Worm (Caenorhabditis elegans) whole organism, L3 larva: Measurements from ENCODE around the gene clec-180.

ENCODE experiments used
- R02D3.7 ChIP-seq: fragments of 150-350 bp; optimal IDR thresholded peaks from 2 replicates; lab custom pipeline; 2014; ENCODE audit warnings: missing biosample characterization, missing genetic modification characterization
- ZK546.5 ChIP-seq: sonication (generic microtip); optimal IDR thresholded peaks from 2 replicates; lab custom pipeline; 2017; ENCODE audit warnings: missing biosample characterization, missing genetic modification characterization
- aly-2 ChIP-seq: fragments of 150-350 bp; optimal IDR thresholded peaks from 2 replicates; lab custom pipeline; 2014; ENCODE audit warnings: missing biosample characterization, missing genetic modification characterization
- ama-1 ChIP-seq: fragments of 150-350 bp; optimal IDR thresholded peaks from 2 replicates; lab custom pipeline; 2018
- ceh-16 ChIP-seq: sonication (generic microtip); optimal IDR thresholded peaks from 2 replicates; lab custom pipeline; 2017; ENCODE audit warnings: missing biosample characterization, missing genetic modification characterization
- ceh-28 ChIP-seq: fragments of 150-350 bp; optimal IDR thresholded peaks from 2 replicates; lab custom pipeline; 2014; ENCODE audit warnings: missing biosample characterization, missing genetic modification reagents, missing genetic modification characterization
- ceh-82 ChIP-seq: fragments of 150-350 bp; optimal IDR thresholded peaks from 2 replicates; lab custom pipeline; 2014; ENCODE audit warnings: missing biosample characterization, missing genetic modification characterization
- ceh-9 ChIP-seq: sonication (generic microtip); optimal IDR thresholded peaks from 2 replicates; lab custom pipeline; 2018; ENCODE audit warnings: missing biosample characterization, missing genetic modification characterization
- daf-12 ChIP-seq: fragments of 150-350 bp; optimal IDR thresholded peaks from 2 replicates; lab custom pipeline; 2014; ENCODE audit warnings: missing biosample characterization, missing genetic modification reagents, missing genetic modification characterization
- egl-27 ChIP-seq: sonication (generic microtip); optimal IDR thresholded peaks from 4 replicates; lab custom pipeline; 2017; ENCODE audit warnings: missing biosample characterization, missing genetic modification reagents, missing genetic modification characterization
- egl-5 ChIP-seq: fragments of 150-350 bp; optimal IDR thresholded peaks from 2 replicates; lab custom pipeline; 2017; ENCODE audit warnings: missing biosample characterization, missing genetic modification reagents, missing genetic modification characterization, inconsistent platforms
- elt-1 ChIP-seq: fragments of 150-350 bp; optimal IDR thresholded peaks from 2 replicates; lab custom pipeline; 2014; ENCODE audit warnings: missing biosample characterization, missing genetic modification characterization
- elt-2 ChIP-seq: sonication (generic microtip); optimal IDR thresholded peaks from 2 replicates; lab custom pipeline; 2016; ENCODE audit warnings: missing genetic modification reagents, mild to moderate bottlenecking, missing genetic modification characterization, missing compliant biosample characterization
- eor-1 ChIP-seq, 2 experiments: fragments of 150-350 bp; optimal IDR thresholded peaks; 2 replicates each; lab custom pipeline; 2014 to 2018; ENCODE audit warnings: missing biosample characterization in 2 of 2, missing genetic modification characterization in 2 of 2
- fkh-10 ChIP-seq: sonication (generic microtip); optimal IDR thresholded peaks from 2 replicates; lab custom pipeline; 2017; ENCODE audit warnings: missing biosample characterization, missing genetic modification reagents, missing genetic modification characterization
- fkh-2 ChIP-seq: fragments of 150-350 bp; optimal IDR thresholded peaks from 2 replicates; lab custom pipeline; 2014; ENCODE audit warnings: missing biosample characterization, missing genetic modification reagents, missing genetic modification characterization
- fos-1 ChIP-seq: fragments of 150-350 bp; optimal IDR thresholded peaks from 2 replicates; lab custom pipeline; 2014; ENCODE audit warnings: missing biosample characterization, missing genetic modification characterization
- hmg-11 ChIP-seq: sonication (generic microtip); optimal IDR thresholded peaks from 2 replicates; lab custom pipeline; 2016; ENCODE audit warnings: missing genetic modification characterization, missing compliant biosample characterization
- jun-1 ChIP-seq: fragments of 150-350 bp; optimal IDR thresholded peaks from 2 replicates; lab custom pipeline; 2014; ENCODE audit warnings: missing biosample characterization, missing genetic modification reagents, missing genetic modification characterization
- lin-15B ChIP-seq: fragments of 150-350 bp; optimal IDR thresholded peaks from 2 replicates; lab custom pipeline; 2014; ENCODE audit warnings: missing biosample characterization, missing genetic modification characterization
- lin-39 ChIP-seq: fragments of 150-350 bp; optimal IDR thresholded peaks from 2 replicates; lab custom pipeline; 2018; ENCODE audit warnings: missing biosample characterization, missing genetic modification reagents, missing genetic modification characterization
- lsy-12 ChIP-seq: sonication (generic microtip); optimal IDR thresholded peaks from 2 replicates; lab custom pipeline; 2016; ENCODE audit warnings: mild to moderate bottlenecking, missing genetic modification characterization, missing compliant biosample characterization
- mdl-1 ChIP-seq: fragments of 150-350 bp; optimal IDR thresholded peaks from 2 replicates; lab custom pipeline; 2014; ENCODE audit warnings: missing biosample characterization, missing genetic modification characterization
- mml-1 ChIP-seq: fragments of 150-350 bp; sonication (generic microtip); optimal IDR thresholded peaks from 3 replicates; lab custom pipeline; 2014; ENCODE audit warnings: missing biosample characterization, missing genetic modification characterization
- nfya-1 ChIP-seq: sonication (generic microtip); optimal IDR thresholded peaks from 2 replicates; lab custom pipeline; 2017; ENCODE audit warnings: missing genetic modification characterization, mild to moderate bottlenecking, missing compliant biosample characterization, antibody characterized with exemption, moderate library complexity; ENCODE audit not compliant: insufficient read depth
- nhr-12 ChIP-seq: fragments of 150-350 bp; optimal IDR thresholded peaks from 2 replicates; lab custom pipeline; 2014; ENCODE audit warnings: missing biosample characterization, missing genetic modification characterization
- nhr-23 ChIP-seq: fragments of 150-350 bp; optimal IDR thresholded peaks from 2 replicates; lab custom pipeline; 2014; ENCODE audit warnings: missing biosample characterization, missing genetic modification reagents, missing genetic modification characterization
- nhr-237 ChIP-seq: fragments of 150-350 bp; optimal IDR thresholded peaks from 2 replicates; lab custom pipeline; 2014; ENCODE audit warnings: missing biosample characterization, missing genetic modification characterization
- nhr-25 ChIP-seq: sonication (generic microtip); optimal IDR thresholded peaks from 2 replicates; lab custom pipeline; 2017; ENCODE audit warnings: missing biosample characterization, missing genetic modification characterization
- nhr-28 ChIP-seq: fragments of 150-350 bp; optimal IDR thresholded peaks from 2 replicates; lab custom pipeline; 2014; ENCODE audit warnings: missing biosample characterization, missing genetic modification characterization
- nhr-43 ChIP-seq: sonication (generic microtip); optimal IDR thresholded peaks from 2 replicates; lab custom pipeline; 2016; ENCODE audit warnings: mild to moderate bottlenecking, missing genetic modification characterization, missing compliant biosample characterization; ENCODE audit not compliant: poor library complexity, severe bottlenecking
- nhr-67 ChIP-seq: fragments of 150-350 bp; optimal IDR thresholded peaks from 2 replicates; lab custom pipeline; 2014; ENCODE audit warnings: missing biosample characterization, missing genetic modification characterization
- nhr-77 ChIP-seq: fragments of 150-350 bp; optimal IDR thresholded peaks from 2 replicates; lab custom pipeline; 2014; ENCODE audit warnings: missing biosample characterization, missing genetic modification characterization
- pha-4 ChIP-seq: fragments of 150-350 bp; optimal IDR thresholded peaks from 2 replicates; lab custom pipeline; 2014; ENCODE audit warnings: missing biosample characterization, missing genetic modification reagents, missing genetic modification characterization
- pqm-1 ChIP-seq: fragments of 150-350 bp; optimal IDR thresholded peaks from 2 replicates; lab custom pipeline; 2017; ENCODE audit warnings: missing biosample characterization, missing genetic modification characterization, inconsistent platforms
- skn-1 ChIP-seq: fragments of 150-350 bp; optimal IDR thresholded peaks from 2 replicates; lab custom pipeline; 2014; ENCODE audit warnings: missing biosample characterization, missing genetic modification characterization
- snpc-4 ChIP-seq: fragments of 150-350 bp; optimal IDR thresholded peaks from 2 replicates; lab custom pipeline; 2014; ENCODE audit warnings: missing biosample characterization, missing genetic modification characterization
- tbx-2 ChIP-seq: sonication (generic microtip); optimal IDR thresholded peaks from 2 replicates; lab custom pipeline; 2016; ENCODE audit warnings: mild to moderate bottlenecking, missing genetic modification characterization, missing compliant biosample characterization
- unc-62 ChIP-seq: fragments of 150-350 bp; sonication (generic microtip); optimal IDR thresholded peaks from 4 replicates; lab custom pipeline; 2014; ENCODE audit warnings: missing biosample characterization, missing genetic modification reagents, missing genetic modification characterization
- zag-1 ChIP-seq: fragments of 150-350 bp; optimal IDR thresholded peaks from 2 replicates; lab custom pipeline; 2014; ENCODE audit warnings: missing biosample characterization, missing genetic modification characterization
- ztf-11 ChIP-seq: fragments of 150-350 bp; optimal IDR thresholded peaks from 2 replicates; lab custom pipeline; 2014; ENCODE audit warnings: missing biosample characterization, missing genetic modification characterization
- ztf-4 ChIP-seq: fragments of 150-350 bp; optimal IDR thresholded peaks from 2 replicates; lab custom pipeline; 2014; ENCODE audit warnings: missing biosample characterization, missing genetic modification characterization

The clec-180 gene

ce11 chrIV:7532360-7532759 lies 36.3 kb upstream of the clec-180 start, which contains the start of gene R05G6.1:
Gene R05G6.1 (plus strand): TSS chrIV:7532660.
- TF ChIP-seq daf-12 (no peak), nhr-23 (tag; lab: Kevin White, UChicago) (no peak), ztf-11 (tag; lab: Kevin White, UChicago) (no peak), fkh-10 (GFP tag; lab: Kevin White, UChicago) (no peak), ceh-82 (tag; lab: Kevin White, UChicago) (no peak)

ce11 chrIV:7542485-7543001 lies 26.1 kb upstream of the clec-180 start, which contains the start of gene R05G6.10:
Gene R05G6.10 (minus strand): TSS chrIV:7542535.
- TF ChIP-seq tbx-2 (no peak), egl-5 (tag; lab: Kevin White, UChicago) (no peak), elt-2 (tag; lab: Kevin White, UChicago) (no peak), jun-1 (tag; lab: Kevin White, UChicago) (no peak), ztf-11 (tag; lab: Kevin White, UChicago) (no peak), nhr-25 (tag; lab: Kevin White, UChicago) (no peak), nhr-77 (tag; lab: Kevin White, UChicago) (no peak), lin-15B (tag; lab: Kevin White, UChicago) (no peak), nhr-12 (tag; lab: Kevin White, UChicago) (no peak)

ce11 chrIV:7543662-7544061 lies 25.0 kb upstream of the clec-180 start:
- TF ChIP-seq egl-27 (tag; lab: Kevin White, UChicago), result no peak
- no peak for TF ChIP-seq snpc-4
- TF ChIP-seq zag-1, result no peak
- TF ChIP-seq R02D3.7 (tag; lab: Kevin White, UChicago), result no peak
- no peak for TF ChIP-seq nhr-28 (tag; lab: Kevin White, UChicago)
- no peak for TF ChIP-seq lin-39
- TF ChIP-seq fkh-10 (GFP tag; lab: Kevin White, UChicago), result no peak
- TF ChIP-seq nhr-77 (tag; lab: Kevin White, UChicago), result no peak
- TF ChIP-seq ceh-82 (tag; lab: Kevin White, UChicago), result no peak
- TF ChIP-seq, all 47 proteins: peak for 0

- TF ChIP-seq pha-4 (tag; lab: Kevin White, UChicago) (no peak), aly-2 (no peak), jun-1 (tag; lab: Kevin White, UChicago) (no peak), hmg-11 (tag; lab: Kevin White, UChicago) (no peak), lsy-12 (no peak), ceh-16 (tag; lab: Kevin White, UChicago) (no peak), mml-1 (tag; lab: Kevin White, UChicago) (no peak), fos-1 (no peak), nhr-12 (tag; lab: Kevin White, UChicago) (no peak), fkh-2 (no peak), mdl-1 (tag; lab: Kevin White, UChicago) (no peak), nhr-237 (no peak), tbx-2 (no peak)
Measured at ce11 chrIV:7547843-7548578, 20.7 kb upstream of the clec-180 start, which contains the start of the genes cdd-2 and oef-1. Gene cdd-2 (minus strand): TSS chrIV:7547893. Gene oef-1 (plus strand): TSS chrIV:7548417.

ce11 chrIV:7549844-7550243 lies 18.8 kb upstream of the clec-180 start:
- no peak for TF ChIP-seq lsy-12
- TF ChIP-seq tbx-2, result no peak
- no peak for TF ChIP-seq jun-1 (tag; lab: Kevin White, UChicago)
- TF ChIP-seq unc-62, result no peak
- no peak for TF ChIP-seq fkh-2
- TF ChIP-seq nhr-23 (tag; lab: Kevin White, UChicago), result peak; percentile 27
- no peak for TF ChIP-seq nhr-237
- TF ChIP-seq daf-12, result no peak
- TF ChIP-seq aly-2, result no peak
- TF ChIP-seq ceh-9 (tag; lab: Kevin White, UChicago), result no peak
- TF ChIP-seq nhr-43 (tag; lab: Kevin White, UChicago), result no peak
- peak; percentile 47 for TF ChIP-seq egl-27 (tag; lab: Kevin White, UChicago)
- peak; percentile 54 for TF ChIP-seq pha-4 (tag; lab: Kevin White, UChicago)
- TF ChIP-seq ama-1, result no peak
- no peak for TF ChIP-seq mml-1 (tag; lab: Kevin White, UChicago)
- TF ChIP-seq nfya-1 (tag; lab: Kevin White, UChicago), result peak; percentile 57
- TF ChIP-seq eor-1 (tag; optimal IDR thresholded peaks at IDR 0.05; lab: Kevin White, UChicago), result no peak
- no peak for TF ChIP-seq ceh-82 (tag; lab: Kevin White, UChicago)
- no peak for TF ChIP-seq fos-1
- TF ChIP-seq ztf-4, result no peak
- TF ChIP-seq nhr-67 (tag; lab: Kevin White, UChicago), result no peak
- no peak for TF ChIP-seq mdl-1 (tag; lab: Kevin White, UChicago)
- TF ChIP-seq egl-5 (tag; lab: Kevin White, UChicago), result no peak
- no peak for TF ChIP-seq ceh-28 (tag; lab: Kevin White, UChicago)
- no peak for TF ChIP-seq ZK546.5
- no peak for TF ChIP-seq nhr-25 (tag; lab: Kevin White, UChicago)
- no peak for TF ChIP-seq elt-1 (tag; lab: Kevin White, UChicago)
- TF ChIP-seq skn-1 (tag; lab: Kevin White, UChicago), result peak; percentile 71
- peak; percentile 70 for TF ChIP-seq elt-2 (tag; lab: Kevin White, UChicago)
- peak; percentile 68 for TF ChIP-seq pqm-1 (tag; lab: Kevin White, UChicago)
